Fruit fly (Drosophila melanogaster) whole organism, embryonic: ENCODE measurements around the gene CG17930.

Source experiments
- Antp ChIP-seq: fragments of 200-800 bp; sonication (Bioruptor generic); optimal IDR thresholded peaks from 3 replicates; lab custom pipeline; 2016; ENCODE audit warnings: missing biosample characterization, missing genetic modification characterization
- BtbVII ChIP-seq: fragments of 200-800 bp; sonication (Bioruptor generic); optimal IDR thresholded peaks from 3 replicates; lab custom pipeline; 2017; ENCODE audit warnings: missing biosample characterization, mild to moderate bottlenecking, missing genetic modification characterization
- Bteb2 ChIP-seq: fragments of 200-800 bp; sonication (Bioruptor generic); optimal IDR thresholded peaks from 2 replicates; lab custom pipeline; 2016; ENCODE audit warnings: missing biosample characterization, missing genetic modification characterization
- CG10209 ChIP-seq: fragments of 200-800 bp; sonication (Bioruptor generic); optimal IDR thresholded peaks from 3 replicates; lab custom pipeline; 2017; ENCODE audit warnings: missing biosample characterization, mild to moderate bottlenecking, missing genetic modification characterization, missing genetic modification reagents
- CG11085 ChIP-seq: fragments of 200-800 bp; sonication (Bioruptor generic); IDR thresholded peaks from 2 replicates; pipeline ENCODE4 v1.3.6; 2022; ENCODE audit warnings: missing biosample characterization, missing genetic modification characterization
- CG12071 ChIP-seq: fragments of 200-800 bp; sonication (Bioruptor generic); optimal IDR thresholded peaks from 3 replicates; lab custom pipeline; 2018; ENCODE audit warnings: missing biosample characterization, mild to moderate bottlenecking, missing genetic modification characterization
- CG12769 ChIP-seq: fragments of 200-800 bp; sonication (Bioruptor generic); optimal IDR thresholded peaks from 2 replicates; lab custom pipeline; 2019; ENCODE audit warnings: missing biosample characterization, mild to moderate bottlenecking, missing genetic modification characterization, moderate library complexity
- CG14667 ChIP-seq: fragments of 200-800 bp; sonication (Bioruptor generic); IDR thresholded peaks from 2 replicates; pipeline ENCODE4 v1.3.6; 2022; ENCODE audit warnings: missing biosample characterization, missing genetic modification characterization
- CG14965 ChIP-seq: fragments of 200-800 bp; sonication (Bioruptor generic); optimal IDR thresholded peaks from 2 replicates; lab custom pipeline; 2016; ENCODE audit warnings: missing biosample characterization, missing genetic modification characterization, borderline replicate concordance
- CG15269 ChIP-seq: fragments of 200-800 bp; sonication (Bioruptor generic); optimal IDR thresholded peaks from 2 replicates; lab custom pipeline; 2018; ENCODE audit warnings: missing biosample characterization, mild to moderate bottlenecking, missing genetic modification characterization, moderate library complexity
- CG18599 ChIP-seq: fragments of 200-800 bp; sonication (Bioruptor generic); optimal IDR thresholded peaks from 3 replicates; lab custom pipeline; 2017; ENCODE audit warnings: missing biosample characterization, missing genetic modification characterization, mild to moderate bottlenecking, moderate library complexity, missing genetic modification reagents
- CG2116 ChIP-seq: fragments of 200-800 bp; sonication (Bioruptor generic); optimal IDR thresholded peaks from 3 replicates; lab custom pipeline; 2018; ENCODE audit warnings: missing biosample characterization, mild to moderate bottlenecking, missing genetic modification characterization
- CG2120 ChIP-seq: fragments of 200-800 bp; sonication (Bioruptor generic); optimal IDR thresholded peaks from 3 replicates; lab custom pipeline; 2016; ENCODE audit warnings: missing biosample characterization, missing genetic modification characterization
- CG2889 ChIP-seq: fragments of 200-800 bp; sonication (Bioruptor generic); IDR thresholded peaks from 3 replicates; pipeline ENCODE4 v1.3.6; 2022; ENCODE audit warnings: missing biosample characterization, missing genetic modification characterization
- CG4360 ChIP-seq: fragments of 200-800 bp; sonication (Bioruptor generic); IDR thresholded peaks from 2 replicates; pipeline ENCODE4 v1.3.6; 2022; ENCODE audit warnings: missing biosample characterization, missing genetic modification characterization
- CG6272 ChIP-seq: fragments of 200-800 bp; sonication (Bioruptor generic); IDR thresholded peaks from 2 replicates; pipeline ENCODE4 v1.3.6; 2022; ENCODE audit warnings: missing biosample characterization, missing genetic modification characterization
- CG7963 ChIP-seq: fragments of 200-800 bp; sonication (Bioruptor generic); IDR thresholded peaks from 3 replicates; pipeline ENCODE4 v1.3.6; 2022; ENCODE audit warnings: missing biosample characterization, missing genetic modification characterization; ENCODE audit not compliant: partially characterized antibody
- CG8924 ChIP-seq: fragments of 200-800 bp; optimal IDR thresholded peaks from 3 replicates; lab custom pipeline; 2019; ENCODE audit warnings: missing biosample characterization, mild to moderate bottlenecking, missing genetic modification characterization, moderate library complexity
- CG9437 ChIP-seq: fragments of 200-800 bp; sonication (Bioruptor generic); optimal IDR thresholded peaks from 2 replicates; lab custom pipeline; 2018; ENCODE audit warnings: missing biosample characterization, mild to moderate bottlenecking, missing genetic modification characterization
- Dad ChIP-seq: fragments of 200-800 bp; sonication (Bioruptor generic); optimal IDR thresholded peaks from 3 replicates; lab custom pipeline; 2016; ENCODE audit warnings: missing biosample characterization, missing genetic modification characterization
- Dek ChIP-seq: fragments of 200-800 bp; sonication (Bioruptor generic); optimal IDR thresholded peaks from 3 replicates; lab custom pipeline; 2019; ENCODE audit warnings: missing biosample characterization, mild to moderate bottlenecking, missing genetic modification characterization, moderate library complexity
- E2f1 ChIP-seq: fragments of 200-800 bp; sonication (Bioruptor generic); IDR thresholded peaks from 2 replicates; pipeline ENCODE4 v1.3.6; 2022; ENCODE audit warnings: missing biosample characterization, missing genetic modification characterization
- Ets65A ChIP-seq: fragments of 200-800 bp; sonication (Bioruptor generic); peaks from one replicate; lab custom pipeline; 2016; ENCODE audit warnings: missing biosample characterization, missing genetic modification characterization
- Fer1 ChIP-seq: fragments of 200-800 bp; sonication (Bioruptor generic); optimal IDR thresholded peaks from 2 replicates; lab custom pipeline; 2017; ENCODE audit warnings: missing biosample characterization, mild to moderate bottlenecking, missing genetic modification characterization
- H2.0 ChIP-seq: fragments of 200-800 bp; sonication (Bioruptor generic); IDR thresholded peaks from 2 replicates; pipeline ENCODE4 v1.3.6; 2022; ENCODE audit warnings: missing biosample characterization, missing genetic modification characterization
- HHEX ChIP-seq: fragments of 200-800 bp; sonication (Bioruptor generic); optimal IDR thresholded peaks from 3 replicates; lab custom pipeline; 2017; ENCODE audit warnings: missing biosample characterization, mild to moderate bottlenecking, missing genetic modification characterization, missing genetic modification reagents
- HLH54F ChIP-seq: fragments of 200-800 bp; sonication (Bioruptor generic); optimal IDR thresholded peaks from 3 replicates; lab custom pipeline; 2016; ENCODE audit warnings: missing biosample characterization, missing genetic modification characterization
- Med ChIP-seq: fragments of 200-800 bp; sonication (Bioruptor generic); peaks from one replicate; lab custom pipeline; 2016; ENCODE audit warnings: missing biosample characterization, missing genetic modification characterization, mild to moderate bottlenecking, inconsistent platforms, moderate library complexity
- Meics ChIP-seq: fragments of 200-800 bp; sonication (Bioruptor generic); optimal IDR thresholded peaks from 2 replicates; lab custom pipeline; 2017; ENCODE audit warnings: missing biosample characterization, mild to moderate bottlenecking, missing genetic modification characterization
- Poxn ChIP-seq: fragments of 200-800 bp; sonication (Bioruptor generic); IDR thresholded peaks from 2 replicates; pipeline ENCODE4 v1.3.6; 2022; ENCODE audit warnings: missing biosample characterization, missing genetic modification characterization
- Ptx1 ChIP-seq: fragments of 200-800 bp; sonication (Bioruptor generic); IDR thresholded peaks from 2 replicates; pipeline ENCODE4 v1.3.6; 2022; ENCODE audit warnings: missing biosample characterization, missing genetic modification characterization
- abd-A ChIP-seq: fragments of 200-800 bp; sonication (Bioruptor generic); optimal IDR thresholded peaks from 3 replicates; lab custom pipeline; 2019; ENCODE audit warnings: missing biosample characterization, mild to moderate bottlenecking, missing genetic modification characterization, moderate library complexity
- bbx ChIP-seq: fragments of 200-800 bp; sonication (Bioruptor generic); IDR thresholded peaks from 2 replicates; pipeline ENCODE4 v1.3.6; 2022; ENCODE audit warnings: missing biosample characterization, missing genetic modification characterization; ENCODE audit not compliant: partially characterized antibody
- bowl ChIP-seq: fragments of 200-800 bp; sonication (Bioruptor generic); IDR thresholded peaks from 2 replicates; pipeline ENCODE4 v1.3.6; 2022; ENCODE audit warnings: missing biosample characterization, missing genetic modification characterization
- chinmo ChIP-seq: fragments of 200-800 bp; sonication (Bioruptor generic); IDR thresholded peaks from 4 replicates; pipeline ENCODE4 v1.3.6; 2022; ENCODE audit warnings: missing biosample characterization, missing genetic modification characterization; ENCODE audit not compliant: partially characterized antibody
- cwo ChIP-seq: fragments of 200-800 bp; sonication (Bioruptor generic); optimal IDR thresholded peaks from 3 replicates; lab custom pipeline; 2017; ENCODE audit warnings: missing biosample characterization, missing genetic modification characterization, mild to moderate bottlenecking, moderate library complexity, missing genetic modification reagents
- exex ChIP-seq: fragments of 200-800 bp; sonication (Bioruptor generic); optimal IDR thresholded peaks from 4 replicates; lab custom pipeline; 2018; ENCODE audit warnings: missing biosample characterization, mild to moderate bottlenecking, missing genetic modification characterization, moderate library complexity
- ftz-f1 ChIP-seq: fragments of 200-800 bp; sonication (Bioruptor generic); optimal IDR thresholded peaks from 2 replicates; lab custom pipeline; 2016; ENCODE audit warnings: missing biosample characterization, missing genetic modification characterization
- jing ChIP-seq: fragments of 200-800 bp; sonication (Bioruptor generic); optimal IDR thresholded peaks from 2 replicates; lab custom pipeline; 2018; ENCODE audit warnings: missing biosample characterization, mild to moderate bottlenecking, missing genetic modification characterization
- lola ChIP-seq, 3 experiments: fragments of >200 bp in 2 of 3; fragments of 200-800 bp in 1 of 3; sonication (Bioruptor generic) in 1 of 3; optimal IDR thresholded peaks; 2 replicates each; lab custom pipeline; 2017 to 2019; ENCODE audit warnings: missing biosample characterization in 3 of 3, missing genetic modification characterization in 3 of 3, mild to moderate bottlenecking in 1 of 3, moderate library complexity in 1 of 3
- mirr ChIP-seq: fragments of 200-800 bp; sonication (Bioruptor generic); optimal IDR thresholded peaks from 3 replicates; lab custom pipeline; 2018; ENCODE audit warnings: missing biosample characterization, mild to moderate bottlenecking, missing genetic modification characterization
- row ChIP-seq: fragments of 200-800 bp; sonication (Bioruptor generic); IDR thresholded peaks from 3 replicates; pipeline ENCODE4 v1.3.6; 2022; ENCODE audit warnings: missing biosample characterization, missing genetic modification characterization
- schlank ChIP-seq: fragments of 200-800 bp; sonication (Bioruptor generic); optimal IDR thresholded peaks from 2 replicates; lab custom pipeline; 2018; ENCODE audit warnings: missing biosample characterization, mild to moderate bottlenecking, missing genetic modification characterization
- sr ChIP-seq: fragments of 200-800 bp; sonication (Bioruptor generic); IDR thresholded peaks from 3 replicates; pipeline ENCODE4 v1.3.6; 2022; ENCODE audit warnings: missing biosample characterization, missing genetic modification characterization
- stwl ChIP-seq: fragments of 200-800 bp; sonication (Bioruptor generic); optimal IDR thresholded peaks from 3 replicates; lab custom pipeline; 2018; ENCODE audit warnings: missing biosample characterization, mild to moderate bottlenecking, missing genetic modification characterization, moderate library complexity
- tap ChIP-seq: fragments of 200-800 bp; optimal IDR thresholded peaks from 3 replicates; lab custom pipeline; 2019; ENCODE audit warnings: missing biosample characterization, mild to moderate bottlenecking, missing genetic modification characterization, moderate library complexity
- tio ChIP-seq: fragments of 200-800 bp; sonication (Bioruptor generic); optimal IDR thresholded peaks from 2 replicates; lab custom pipeline; 2017; ENCODE audit warnings: missing biosample characterization, missing genetic modification characterization, inconsistent platforms

The CG17930 gene

dm6 chr3R:16353195-16353594 lies 25.5 kb downstream of the CG17930 start (continued):
- TF ChIP-seq Dad (GFP tag; lab: Kevin White, UChicago) (no peak), Bteb2 (GFP tag; lab: Kevin White, UChicago) (no peak), CG18599 (peak; percentile 0), CG6272 (GFP tag; lab: Robert Waterston, UW) (no peak), CG2889 (GFP tag; lab: Robert Waterston, UW) (no peak), CG10209 (no peak), chinmo (GFP tag; lab: Robert Waterston, UW) (no peak), CG15269 (tag; lab: Kevin White, UChicago) (peak; percentile 38), lola (GFP tag; optimal IDR thresholded peaks at IDR 0.05; lab: Kevin White, UChicago) (no peak), CG12769 (tag; lab: Kevin White, UChicago) (peak; percentile 64), CG7963 (no peak), Dek (tag; lab: Kevin White, UChicago) (no peak), abd-A (tag; lab: Kevin White, UChicago) (peak; percentile 55), stwl (tag; lab: Kevin White, UChicago) (no peak), Meics (peak; percentile 82), bowl (GFP tag; lab: Robert Waterston, UW) (no peak), exex (tag; lab: Kevin White, UChicago) (no peak), H2.0 (GFP tag; lab: Robert Waterston, UW) (no peak), CG4360 (GFP tag; lab: Robert Waterston, UW) (peak; percentile 21; the same call in 1 of the 2 replicates), sr (GFP tag; lab: Robert Waterston, UW) (no peak), BtbVII (GFP tag; lab: Kevin White, UChicago) (no peak), tio (GFP tag; lab: Kevin White, UChicago) (no peak), jing (GFP tag; lab: Kevin White, UChicago) (no peak), HHEX (GFP tag; lab: Kevin White, UChicago) (peak; percentile 7)

dm6 chr3R:16353671-16354070 lies 26.0 kb downstream of the CG17930 start:
- TF ChIP-seq Med (GFP tag; lab: Kevin White, UChicago) (peak; percentile 11), cwo (GFP tag; lab: Kevin White, UChicago) (peak; percentile 2), E2f1 (GFP tag; lab: Robert Waterston, UW) (no peak), sr (GFP tag; lab: Robert Waterston, UW) (peak; percentile 76)

- TF ChIP-seq Fer1 (GFP tag; lab: Kevin White, UChicago) (peak; percentile 51), CG8924 (no peak), CG18599 (peak; percentile 79), CG12071 (GFP tag; lab: Kevin White, UChicago) (peak; percentile 47), CG14965 (GFP tag; lab: Kevin White, UChicago) (no peak), sr (GFP tag; lab: Robert Waterston, UW) (peak; percentile 93), Ets65A (GFP tag; lab: Kevin White, UChicago) (peak; percentile 91), CG2116 (no peak), CG9437 (no peak), CG11085 (peak; percentile 59; the same call in 1 of the 2 replicates), CG7963 (no peak), HLH54F (GFP tag; lab: Kevin White, UChicago) (peak; percentile 61), tap (tag; lab: Kevin White, UChicago) (no peak), row (peak; percentile 56), Ptx1 (GFP tag; lab: Robert Waterston, UW) (peak; percentile 29; the same call in 1 of the 2 replicates), CG14667 (GFP tag; lab: Robert Waterston, UW) (no peak), CG2120 (GFP tag; lab: Kevin White, UChicago) (peak; percentile 88), Poxn (GFP tag; lab: Robert Waterston, UW) (no peak), ftz-f1 (GFP tag; lab: Kevin White, UChicago) (peak; percentile 95), bbx (GFP tag; lab: Robert Waterston, UW) (no peak), mirr (peak; percentile 67), schlank (peak; percentile 73), Antp (GFP tag; lab: Kevin White, UChicago) (peak; percentile 64)
Measured at dm6 chr3R:16355393-16355943, 27.8 kb downstream of the CG17930 start.
